Fruit fly (Drosophila melanogaster) S2 (cell line): ENCODE measurements around the gene CG34325.
A peak's percentile ranks its signal among the peaks of the same experiment; 100 is the strongest.

Experiments used
- CG8478 ChIP-seq: fragments of >200 bp; optimal IDR thresholded peaks from 2 replicates; lab custom pipeline; 2018
- CTCF ChIP-seq, 2 experiments: fragments of >200 bp; optimal IDR thresholded peaks; 2 replicates each; lab custom pipeline; 2018

DNA sequence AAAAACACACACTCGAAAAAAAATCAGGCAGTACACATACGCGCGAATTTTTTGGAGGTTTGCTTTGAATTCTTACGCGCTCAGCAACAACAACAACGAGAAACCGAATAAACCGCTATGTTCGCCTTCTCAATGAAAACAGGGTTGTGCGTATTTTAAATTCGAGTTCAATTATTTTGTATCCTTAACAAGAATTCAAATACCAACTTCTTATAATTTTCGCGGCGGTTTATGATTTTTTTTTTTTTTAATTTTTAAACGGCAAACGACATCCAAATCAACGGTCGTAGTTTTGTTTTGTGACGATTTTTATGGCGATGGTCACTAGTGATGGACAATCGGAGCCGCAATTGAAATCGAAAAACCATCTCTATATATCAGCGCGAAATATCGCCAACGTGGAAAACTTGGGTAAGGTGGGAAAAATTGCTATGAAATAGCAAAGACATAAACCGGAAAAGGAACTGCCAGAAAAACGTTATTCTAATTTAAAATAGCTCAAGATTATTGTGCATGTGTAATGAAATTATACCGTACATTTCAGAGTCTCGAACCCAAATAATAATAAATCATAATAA lies 30.5 kb upstream of the CG34325 start, which contains the start of gene goe:
- TF ChIP-seq CTCF (optimal IDR thresholded peaks at IDR 0.05; lab: Kevin White, UChicago): peak; percentile 18 to 63
- TF ChIP-seq CG8478 (lab: Kevin White, UChicago): no peak
